Worm (Caenorhabditis elegans) whole organism, early embryonic: ENCODE data around the gene E02C12.9.

Experiments used
- B0310.2 ChIP-seq: sonication (generic microtip); optimal IDR thresholded peaks from 2 replicates; lab custom pipeline; 2016; ENCODE audit warnings: mild to moderate bottlenecking, missing genetic modification characterization, missing compliant biosample characterization
- F13C5.2 ChIP-seq: sonication (generic microtip); optimal IDR thresholded peaks from 2 replicates; lab custom pipeline; 2017; ENCODE audit warnings: mild to moderate bottlenecking, missing genetic modification characterization, inconsistent platforms, missing compliant biosample characterization
- aly-1 ChIP-seq: sonication (generic microtip); optimal IDR thresholded peaks from 2 replicates; lab custom pipeline; 2016; ENCODE audit warnings: missing genetic modification characterization, missing compliant biosample characterization
- ama-1 ChIP-seq: fragments of 150-350 bp; optimal IDR thresholded peaks from 2 replicates; lab custom pipeline; 2014
- ceh-13 ChIP-seq: fragments of 200-800 bp; sonication (Bioruptor generic); optimal IDR thresholded peaks from 2 replicates; lab custom pipeline; 2018; ENCODE audit warnings: mild to moderate bottlenecking, missing genetic modification characterization, missing compliant biosample characterization
- ceh-36 ChIP-seq: sonication (generic microtip); optimal IDR thresholded peaks from 2 replicates; lab custom pipeline; 2016; ENCODE audit warnings: missing genetic modification characterization, inconsistent platforms, missing compliant biosample characterization
- ets-7 ChIP-seq: sonication (generic microtip); optimal IDR thresholded peaks from 2 replicates; lab custom pipeline; 2016; ENCODE audit warnings: missing genotype, missing genetic modification characterization, missing compliant biosample characterization
- flt-1 ChIP-seq: fragments of 200-800 bp; sonication (Bioruptor generic); IDR thresholded peaks from 2 replicates; pipeline ENCODE4 v1.3.6; 2022; ENCODE audit warnings: missing genetic modification characterization, missing compliant biosample characterization
- hmg-4 ChIP-seq: fragments of 200-800 bp; sonication (Bioruptor generic); optimal IDR thresholded peaks from 2 replicates; lab custom pipeline; 2018; ENCODE audit warnings: mild to moderate bottlenecking, missing genetic modification characterization, missing compliant biosample characterization
- hnd-1 ChIP-seq: sonication (generic microtip); optimal IDR thresholded peaks from 2 replicates; lab custom pipeline; 2016; ENCODE audit warnings: missing genetic modification characterization, missing compliant biosample characterization
- pes-1 ChIP-seq: fragments of 200-800 bp; sonication (Bioruptor generic); IDR thresholded peaks from 2 replicates; pipeline ENCODE4 v1.3.6; 2022; ENCODE audit warnings: missing genetic modification reagents, missing genetic modification characterization, missing compliant biosample characterization
- tra-4 ChIP-seq: sonication (generic microtip); optimal IDR thresholded peaks from 2 replicates; lab custom pipeline; 2017; ENCODE audit warnings: missing genetic modification characterization, missing compliant biosample characterization

- TF ChIP-seq hnd-1 (tag; lab: Kevin White, UChicago) (no peak), ama-1 (lab: Kevin White, UChicago) (no peak), tra-4 (tag; lab: Kevin White, UChicago) (no peak), B0310.2 (tag; lab: Kevin White, UChicago) (no peak), aly-1 (tag; lab: Kevin White, UChicago) (no peak), F13C5.2 (tag; lab: Kevin White, UChicago) (no peak), ceh-13 (GFP tag; lab: Kevin White, UChicago) (no peak), flt-1 (GFP tag; lab: Robert Waterston, UW) (no peak), ets-7 (no peak), hmg-4 (GFP tag; lab: Kevin White, UChicago) (no peak), ceh-36 (tag; lab: Kevin White, UChicago) (no peak), pes-1 (no peak)
These were observed 35.0 kb downstream of the E02C12.9 start for ce11 chrV:9340318-9340717.
